Worm (Caenorhabditis elegans) whole organism, L1 larva: ENCODE measurements around the gene C16C8.5.

Source experiments
- ama-1 ChIP-seq: fragments of 150-350 bp; optimal IDR thresholded peaks from 2 replicates; lab custom pipeline; 2014
- ces-1 ChIP-seq: fragments of 150-350 bp; optimal IDR thresholded peaks from 2 replicates; lab custom pipeline; 2014; ENCODE audit warnings: missing biosample characterization, missing genetic modification reagents, missing genetic modification characterization
- dpl-1 ChIP-seq, 3 experiments: fragments of 150-350 bp in 2 of 3; sonication (generic microtip) in 1 of 3; optimal IDR thresholded peaks; 2 replicates each; lab custom pipeline; 2014 to 2017; ENCODE audit warnings: missing biosample characterization in 3 of 3, missing genetic modification characterization in 3 of 3, missing genetic modification reagents in 3 of 3
- egl-27 ChIP-seq, 2 experiments: fragments of 150-350 bp in 1 of 2; sonication (generic microtip); optimal IDR thresholded peaks; 3 replicates each; lab custom pipeline; 2017 to 2018; ENCODE audit warnings: missing biosample characterization in 2 of 2, missing genetic modification characterization in 2 of 2, missing genetic modification reagents in 2 of 2
- elt-2 ChIP-seq: sonication (generic microtip); optimal IDR thresholded peaks from 2 replicates; lab custom pipeline; 2016; ENCODE audit warnings: missing genetic modification characterization, mild to moderate bottlenecking, inconsistent platforms, missing compliant biosample characterization, missing genetic modification reagents
- nhr-28 ChIP-seq: fragments of 150-350 bp; optimal IDR thresholded peaks from 2 replicates; lab custom pipeline; 2014; ENCODE audit warnings: missing biosample characterization, missing genetic modification characterization
- nhr-85 ChIP-seq: sonication (generic microtip); peaks from one replicate; lab custom pipeline; 2016; ENCODE audit warnings: missing genetic modification characterization, inconsistent platforms, missing compliant biosample characterization
- pag-3 ChIP-seq: sonication (generic microtip); optimal IDR thresholded peaks from 2 replicates; lab custom pipeline; 2017; ENCODE audit warnings: missing genetic modification characterization, mild to moderate bottlenecking, missing compliant biosample characterization, antibody characterized with exemption, borderline replicate concordance; ENCODE audit not compliant: insufficient read depth
- rnt-1 ChIP-seq: sonication (generic microtip); optimal IDR thresholded peaks from 2 replicates; lab custom pipeline; 2016; ENCODE audit warnings: mild to moderate bottlenecking, missing genetic modification characterization, moderate library complexity, missing compliant biosample characterization
- snpc-4 ChIP-seq: fragments of 150-350 bp; optimal IDR thresholded peaks from 2 replicates; lab custom pipeline; 2014; ENCODE audit warnings: missing biosample characterization, missing genetic modification characterization
- sptf-1 ChIP-seq: fragments of 150-350 bp; optimal IDR thresholded peaks from 2 replicates; lab custom pipeline; 2014; ENCODE audit warnings: missing biosample characterization, missing genetic modification characterization

DNA sequence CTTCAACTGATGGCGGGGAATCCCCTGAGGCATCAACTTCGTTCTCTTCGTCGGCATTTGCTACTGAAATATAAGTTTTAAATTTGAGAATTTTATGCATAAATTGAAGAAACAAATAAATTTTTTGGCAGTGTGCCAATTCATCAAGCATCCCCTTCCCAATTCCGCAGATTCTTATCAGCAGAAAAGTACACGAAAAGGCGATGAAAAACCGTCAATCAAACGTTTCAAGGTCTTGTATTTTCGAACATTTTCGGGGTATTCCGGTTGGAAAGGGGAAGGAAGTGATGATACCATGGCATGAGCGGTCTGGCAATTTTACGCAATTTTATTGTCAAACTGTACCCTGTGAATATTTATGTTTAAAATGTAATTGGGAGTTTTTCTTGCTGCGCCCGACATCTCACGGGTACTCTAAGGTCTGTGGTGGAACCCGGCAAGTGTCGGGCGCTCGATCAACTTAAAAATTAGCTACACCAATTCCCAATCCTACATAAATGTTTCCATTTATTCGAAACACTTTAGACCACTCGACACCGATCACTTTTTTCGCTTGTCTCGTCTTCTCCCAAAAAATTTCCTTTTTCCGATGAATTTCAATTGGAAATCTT is 10.2 kb downstream of the C16C8.5 start:
- TF ChIP-seq pag-3 (tag; lab: Kevin White, UChicago) (no peak), ces-1 (GFP tag; lab: Kevin White, UChicago) (no peak), nhr-28 (tag; lab: Kevin White, UChicago) (no peak), snpc-4 (peak; percentile 75), ama-1 (lab: Kevin White, UChicago) (no peak), elt-2 (tag; lab: Kevin White, UChicago) (no peak), egl-27 (tag; optimal IDR thresholded peaks at IDR 0.05; lab: Kevin White, UChicago) (no peak), rnt-1 (tag; lab: Kevin White, UChicago) (no peak), sptf-1 (no peak), nhr-85 (no peak), dpl-1 (GFP tag; optimal IDR thresholded peaks at IDR 0.05; lab: Kevin White, UChicago) (no peak)
